Fruit fly (Drosophila melanogaster) S2 (cell line): ENCODE results near the gene CG15144.

ENCODE experiments used
- CG8478 ChIP-seq: fragments of >200 bp; optimal IDR thresholded peaks from 2 replicates; lab custom pipeline; 2018
- CTCF ChIP-seq, 2 experiments: fragments of >200 bp; optimal IDR thresholded peaks; 2 replicates each; lab custom pipeline; 2018

- no peak for TF ChIP-seq CG8478 (lab: Kevin White, UChicago)
- no peak for TF ChIP-seq CTCF (optimal IDR thresholded peaks at IDR 0.05; lab: Kevin White, UChicago)
Measured at dm6 chr2L:17480943-17481580, 47.9 kb downstream of the CG15144 start, which contains the start of the genes fws and Lamtor3.
